Worm (Caenorhabditis elegans): Measurements from ENCODE around the gene T26C12.2.

- no peak for TF ChIP-seq dao-5 (tag; optimal IDR thresholded peaks at IDR 0.05)
- no peak for TF ChIP-seq him-1 (tag; optimal IDR thresholded peaks at IDR 0.05)
- no peak for TF ChIP-seq W03F9.2 (tag; optimal IDR thresholded peaks at IDR 0.05)
Measured at ce11 chrIV:3246873-3247272, 18.7 kb downstream of the T26C12.2 start.

Data from whole organism, L4/young adult.